Fruit fly (Drosophila melanogaster) whole organism, embryonic: ENCODE data around the gene CG15764.

Experiments used
- CG10209 ChIP-seq: fragments of 200-800 bp; sonication (Bioruptor generic); optimal IDR thresholded peaks from 3 replicates; lab custom pipeline; 2017; ENCODE audit warnings: missing biosample characterization, mild to moderate bottlenecking, missing genetic modification characterization, missing genetic modification reagents
- CG12219 ChIP-seq: fragments of 200-800 bp; sonication (Bioruptor generic); optimal IDR thresholded peaks from 3 replicates; lab custom pipeline; 2018; ENCODE audit warnings: missing biosample characterization, mild to moderate bottlenecking, missing genetic modification characterization
- CG12236 ChIP-seq: fragments of 200-800 bp; sonication (Bioruptor generic); optimal IDR thresholded peaks from 2 replicates; lab custom pipeline; 2016; ENCODE audit warnings: missing biosample characterization, missing genetic modification characterization
- CG14441 ChIP-seq: fragments of 200-800 bp; sonication (Bioruptor generic); IDR thresholded peaks from 2 replicates; pipeline ENCODE4 v1.3.6; 2022; ENCODE audit warnings: missing biosample characterization, missing genetic modification characterization
- CG15073 ChIP-seq: fragments of 200-800 bp; sonication (Bioruptor generic); optimal IDR thresholded peaks from 2 replicates; lab custom pipeline; 2016; ENCODE audit warnings: missing biosample characterization, missing genetic modification characterization
- CG16815 ChIP-seq: fragments of 200-800 bp; sonication (Bioruptor generic); optimal IDR thresholded peaks from 3 replicates; lab custom pipeline; 2017; ENCODE audit warnings: missing biosample characterization, mild to moderate bottlenecking, missing genetic modification characterization
- CG18599 ChIP-seq: fragments of 200-800 bp; sonication (Bioruptor generic); optimal IDR thresholded peaks from 3 replicates; lab custom pipeline; 2017; ENCODE audit warnings: missing biosample characterization, missing genetic modification characterization, mild to moderate bottlenecking, moderate library complexity, missing genetic modification reagents
- CG31441 ChIP-seq: fragments of 200-800 bp; sonication (Bioruptor generic); IDR thresholded peaks from 2 replicates; pipeline ENCODE4 v1.3.6; 2022; ENCODE audit warnings: missing biosample characterization, missing genetic modification characterization
- CG34376 ChIP-seq: fragments of 200-800 bp; sonication (Bioruptor generic); optimal IDR thresholded peaks from 2 replicates; lab custom pipeline; 2018; ENCODE audit warnings: missing biosample characterization, mild to moderate bottlenecking, missing genetic modification characterization
- CG34422 ChIP-seq: fragments of 200-800 bp; sonication (Bioruptor generic); IDR thresholded peaks from 3 replicates; pipeline ENCODE4 v1.3.6; 2022; ENCODE audit warnings: missing biosample characterization, missing genetic modification characterization
- CG3995 ChIP-seq: fragments of 200-800 bp; sonication (Bioruptor generic); optimal IDR thresholded peaks from 3 replicates; lab custom pipeline; 2016; ENCODE audit warnings: missing biosample characterization, missing genetic modification characterization
- CG4282 ChIP-seq: fragments of 200-800 bp; sonication (Bioruptor generic); optimal IDR thresholded peaks from 2 replicates; lab custom pipeline; 2016; ENCODE audit warnings: missing biosample characterization, missing genetic modification characterization
- CG4404 ChIP-seq: fragments of 200-800 bp; sonication (Bioruptor generic); IDR thresholded peaks from 2 replicates; pipeline ENCODE4 v1.3.6; 2022; ENCODE audit warnings: missing biosample characterization, missing genetic modification characterization
- CG4854 ChIP-seq: fragments of 200-800 bp; sonication (Bioruptor generic); optimal IDR thresholded peaks from 2 replicates; lab custom pipeline; 2016; ENCODE audit warnings: missing biosample characterization, missing genetic modification characterization, inconsistent platforms
- CG6765 ChIP-seq: fragments of 200-800 bp; sonication (Bioruptor generic); optimal IDR thresholded peaks from 3 replicates; lab custom pipeline; 2017; ENCODE audit warnings: missing biosample characterization, mild to moderate bottlenecking, missing genetic modification characterization
- Camta ChIP-seq: fragments of 200-800 bp; sonication (Bioruptor generic); optimal IDR thresholded peaks from 2 replicates; lab custom pipeline; 2016; ENCODE audit warnings: missing biosample characterization, missing genetic modification characterization
- CrebB ChIP-seq: fragments of 200-800 bp; sonication (Bioruptor generic); optimal IDR thresholded peaks from 3 replicates; lab custom pipeline; 2018; ENCODE audit warnings: missing biosample characterization, mild to moderate bottlenecking, missing genetic modification characterization
- Dad ChIP-seq: fragments of 200-800 bp; sonication (Bioruptor generic); optimal IDR thresholded peaks from 3 replicates; lab custom pipeline; 2016; ENCODE audit warnings: missing biosample characterization, missing genetic modification characterization
- Doc3 ChIP-seq: fragments of 200-800 bp; sonication (Bioruptor generic); IDR thresholded peaks from 3 replicates; pipeline ENCODE4 v1.3.6; 2022; ENCODE audit warnings: missing biosample characterization, missing genetic modification characterization; ENCODE audit not compliant: partially characterized antibody
- Drgx ChIP-seq: fragments of 200-800 bp; sonication (Bioruptor generic); IDR thresholded peaks from 2 replicates; pipeline ENCODE4 v1.3.6; 2022; ENCODE audit warnings: missing biosample characterization, missing genetic modification characterization
- Eip74EF ChIP-seq, 2 experiments: fragments of 200-800 bp in 1 of 2; fragments of >200 bp in 1 of 2; sonication (Bioruptor generic) in 1 of 2; optimal IDR thresholded peaks; 2 replicates each; lab custom pipeline; 2017 to 2019; ENCODE audit warnings: missing biosample characterization in 2 of 2, missing genetic modification characterization in 2 of 2, mild to moderate bottlenecking in 1 of 2, moderate library complexity in 1 of 2
- HmgD ChIP-seq: fragments of 200-800 bp; sonication (Bioruptor generic); optimal IDR thresholded peaks from 3 replicates; lab custom pipeline; 2016; ENCODE audit warnings: missing biosample characterization, missing genetic modification characterization
- Hr39 ChIP-seq: fragments of >200 bp; optimal IDR thresholded peaks from 2 replicates; lab custom pipeline; 2017
- Lim3 ChIP-seq: fragments of 200-800 bp; sonication (Bioruptor generic); IDR thresholded peaks from 2 replicates; pipeline ENCODE4 v1.3.6; 2022; ENCODE audit warnings: missing biosample characterization, missing genetic modification characterization
- Lpt ChIP-seq: fragments of >200 bp; optimal IDR thresholded peaks from 2 replicates; lab custom pipeline; 2018; ENCODE audit warnings: missing biosample characterization, missing genetic modification characterization
- NC2α ChIP-seq: fragments of 200-800 bp; sonication (Bioruptor generic); optimal IDR thresholded peaks from 2 replicates; lab custom pipeline; 2016; ENCODE audit warnings: missing biosample characterization, missing genetic modification characterization
- Optix ChIP-seq: fragments of 200-800 bp; sonication (Bioruptor generic); IDR thresholded peaks from 3 replicates; pipeline ENCODE4 v1.3.6; 2022; ENCODE audit warnings: missing biosample characterization, missing genetic modification characterization
- PHDP ChIP-seq: fragments of 200-800 bp; sonication (Bioruptor generic); optimal IDR thresholded peaks from 3 replicates; lab custom pipeline; 2018; ENCODE audit warnings: missing biosample characterization, mild to moderate bottlenecking, missing genetic modification characterization, moderate library complexity
- Ravus ChIP-seq: fragments of 200-800 bp; sonication (Bioruptor generic); IDR thresholded peaks from 2 replicates; pipeline ENCODE4 v1.3.6; 2022; ENCODE audit warnings: missing biosample characterization, missing genetic modification characterization
- Six4 ChIP-seq: fragments of 200-800 bp; sonication (Bioruptor generic); optimal IDR thresholded peaks from 2 replicates; lab custom pipeline; 2016; ENCODE audit warnings: missing biosample characterization, missing genetic modification characterization
- Vsx1 ChIP-seq: fragments of 200-800 bp; sonication (Bioruptor generic); optimal IDR thresholded peaks from 2 replicates; lab custom pipeline; 2017; ENCODE audit warnings: missing biosample characterization, mild to moderate bottlenecking, missing genetic modification characterization, missing genetic modification reagents
- Xbp1 ChIP-seq: fragments of 200-800 bp; sonication (Bioruptor generic); optimal IDR thresholded peaks from 3 replicates; lab custom pipeline; 2016; ENCODE audit warnings: missing biosample characterization, mild to moderate bottlenecking, missing genetic modification characterization
- cato ChIP-seq: fragments of 200-800 bp; sonication (Bioruptor generic); optimal IDR thresholded peaks from 2 replicates; lab custom pipeline; 2016; ENCODE audit warnings: missing biosample characterization, missing genetic modification characterization, borderline replicate concordance
- chinmo ChIP-seq: fragments of 200-800 bp; sonication (Bioruptor generic); IDR thresholded peaks from 4 replicates; pipeline ENCODE4 v1.3.6; 2022; ENCODE audit warnings: missing biosample characterization, missing genetic modification characterization; ENCODE audit not compliant: partially characterized antibody
- croc ChIP-seq: fragments of 200-800 bp; sonication (Bioruptor generic); conservative IDR thresholded peaks from 3 replicates; pipeline ENCODE4 v1.3.6; 2022; ENCODE audit warnings: missing biosample characterization, missing genetic modification characterization
- danr ChIP-seq: fragments of 200-800 bp; sonication (Bioruptor generic); IDR thresholded peaks from 2 replicates; pipeline ENCODE4 v1.3.6; 2022; ENCODE audit warnings: missing biosample characterization, missing genetic modification characterization
- eyg ChIP-seq: fragments of 200-800 bp; sonication (Bioruptor generic); optimal IDR thresholded peaks from 3 replicates; lab custom pipeline; 2016; ENCODE audit warnings: missing biosample characterization, missing genetic modification characterization
- fd102C ChIP-seq: fragments of 200-800 bp; sonication (Bioruptor generic); optimal IDR thresholded peaks from 2 replicates; lab custom pipeline; 2018; ENCODE audit warnings: missing biosample characterization, mild to moderate bottlenecking, missing genetic modification characterization, moderate library complexity
- hbn ChIP-seq: fragments of 200-800 bp; sonication (Bioruptor generic); IDR thresholded peaks from 2 replicates; pipeline ENCODE4 v1.3.6; 2022; ENCODE audit warnings: missing biosample characterization, missing genetic modification characterization; ENCODE audit not compliant: partially characterized antibody
- jigr1 ChIP-seq: fragments of 200-800 bp; sonication (Bioruptor generic); IDR thresholded peaks from 3 replicates; pipeline ENCODE4 v1.3.6; 2022; ENCODE audit warnings: missing biosample characterization, missing genetic modification characterization
- ken ChIP-seq: fragments of 200-800 bp; sonication (Bioruptor generic); IDR thresholded peaks from 3 replicates; pipeline ENCODE4 v1.3.6; 2022; ENCODE audit warnings: missing biosample characterization, missing genetic modification characterization
- lbe ChIP-seq: fragments of 200-800 bp; sonication (Bioruptor generic); optimal IDR thresholded peaks from 2 replicates; lab custom pipeline; 2016; ENCODE audit warnings: missing biosample characterization, mild to moderate bottlenecking, missing genetic modification characterization
- lilli ChIP-seq: fragments of 200-800 bp; sonication (Bioruptor generic); optimal IDR thresholded peaks from 3 replicates; lab custom pipeline; 2016; ENCODE audit warnings: missing biosample characterization, missing genetic modification characterization
- mam ChIP-seq: fragments of 200-800 bp; sonication (Bioruptor generic); optimal IDR thresholded peaks from 3 replicates; lab custom pipeline; 2016; ENCODE audit warnings: missing biosample characterization, missing genetic modification characterization
- mirr ChIP-seq: fragments of 200-800 bp; sonication (Bioruptor generic); optimal IDR thresholded peaks from 3 replicates; lab custom pipeline; 2018; ENCODE audit warnings: missing biosample characterization, mild to moderate bottlenecking, missing genetic modification characterization
- mld ChIP-seq: fragments of 200-800 bp; sonication (Bioruptor generic); IDR thresholded peaks from 3 replicates; pipeline ENCODE4 v1.3.6; 2022; ENCODE audit warnings: missing biosample characterization, missing genetic modification characterization; ENCODE audit not compliant: partially characterized antibody
- nerfin-1 ChIP-seq: fragments of 200-800 bp; sonication (Bioruptor generic); optimal IDR thresholded peaks from 3 replicates; lab custom pipeline; 2019; ENCODE audit warnings: missing biosample characterization, mild to moderate bottlenecking, missing genetic modification characterization, moderate library complexity
- sd ChIP-seq: fragments of 200-800 bp; sonication (Bioruptor generic); optimal IDR thresholded peaks from 3 replicates; lab custom pipeline; 2018; ENCODE audit warnings: missing biosample characterization, mild to moderate bottlenecking, missing genetic modification characterization, moderate library complexity
- sug ChIP-seq: fragments of 200-800 bp; optimal IDR thresholded peaks from 2 replicates; lab custom pipeline; 2019; ENCODE audit warnings: missing biosample characterization, mild to moderate bottlenecking, missing genetic modification characterization, moderate library complexity
- toy ChIP-seq: fragments of 200-800 bp; sonication (Bioruptor generic); IDR thresholded peaks from 2 replicates; pipeline ENCODE4 v1.3.6; 2022; ENCODE audit warnings: missing biosample characterization, missing genetic modification characterization
- tx ChIP-seq: fragments of 200-800 bp; sonication (Bioruptor generic); optimal IDR thresholded peaks from 2 replicates; lab custom pipeline; 2016; ENCODE audit warnings: missing biosample characterization, missing genetic modification characterization

CG15764 gene

dm6 chrX:5907916-5908315 is 39.0 kb downstream of the CG15764 start, which contains the start of gene CG12236 (continued):
- TF ChIP-seq CG12219 (no peak), Six4 (GFP tag; lab: Kevin White, UChicago) (no peak), fd102C (GFP tag; lab: Kevin White, UChicago) (peak; percentile 16), HmgD (peak; percentile 63), CG34376 (GFP tag; lab: Kevin White, UChicago) (peak; percentile 50), cato (GFP tag; lab: Kevin White, UChicago) (no peak), CG18599 (peak; percentile 13), Hr39 (lab: Kevin White, UChicago) (no peak), sd (peak; percentile 53), tx (GFP tag; lab: Kevin White, UChicago) (no peak), Xbp1 (GFP tag; lab: Kevin White, UChicago) (peak; percentile 58), NC2α (GFP tag; lab: Kevin White, UChicago) (no peak), Drgx (GFP tag; lab: Robert Waterston, UW) (no peak), Eip74EF (GFP tag; optimal IDR thresholded peaks at IDR 0.05; lab: Kevin White, UChicago) (no peak), CG4854 (no peak), CG12236 (GFP tag; lab: Kevin White, UChicago) (peak; percentile 20), CG4404 (GFP tag; lab: Robert Waterston, UW) (no peak), mld (GFP tag; lab: Robert Waterston, UW) (no peak), Vsx1 (GFP tag; lab: Kevin White, UChicago) (no peak), mam (peak; percentile 49), eyg (GFP tag; lab: Kevin White, UChicago) (no peak), Optix (GFP tag; lab: Robert Waterston, UW) (0 out of 3 replicates have a peak, but pooled peaks have one; percentile 21), mirr (GFP tag; lab: Kevin White, UChicago) (peak; percentile 39), CG31441 (GFP tag; lab: Robert Waterston, UW) (no peak; the same call in 1 of the 2 replicates), Dad (no peak), CG10209 (GFP tag; lab: Kevin White, UChicago) (peak; percentile 40), Ravus (GFP tag; lab: Robert Waterston, UW) (no peak), Camta (GFP tag; lab: Kevin White, UChicago) (peak; percentile 37), ken (peak; percentile 47; the same call in 1 of the 3 replicates), croc (GFP tag; lab: Robert Waterston, UW) (no peak; the same call in 2 of the 3 replicates), lilli (GFP tag; lab: Kevin White, UChicago) (peak; percentile 49), jigr1 (no peak), Lim3 (GFP tag; lab: Robert Waterston, UW) (no peak), CG16815 (no peak), Lpt (no peak), chinmo (no peak), lbe (GFP tag; lab: Kevin White, UChicago) (no peak), CG4282 (GFP tag; lab: Kevin White, UChicago) (peak; percentile 51), CrebB (peak; percentile 62), sug (tag; lab: Kevin White, UChicago) (peak; percentile 67), PHDP (tag; lab: Kevin White, UChicago) (no peak), CG34422 (peak; percentile 69), CG15073 (GFP tag; lab: Kevin White, UChicago) (no peak), CG6765 (GFP tag; lab: Kevin White, UChicago) (peak; percentile 55), nerfin-1 (tag; lab: Kevin White, UChicago) (peak; percentile 4), hbn (GFP tag; lab: Robert Waterston, UW) (0 out of 2 replicates have a peak, but pooled peaks have one; percentile 14), CG3995 (GFP tag; lab: Kevin White, UChicago) (no peak), toy (GFP tag; lab: Robert Waterston, UW) (no peak), CG14441 (GFP tag; lab: Robert Waterston, UW) (peak; percentile 47), danr (no peak), Doc3 (no peak)
